Fruit fly (Drosophila melanogaster) whole organism, embryonic: Measurements from ENCODE around the gene pes.

ENCODE experiments used
- CG10147 ChIP-seq: fragments of 200-800 bp; sonication (Bioruptor generic); optimal IDR thresholded peaks from 2 replicates; lab custom pipeline; 2019; ENCODE audit warnings: missing biosample characterization, mild to moderate bottlenecking, missing genetic modification characterization, moderate library complexity
- CG10959 ChIP-seq: fragments of 200-800 bp; sonication (Bioruptor generic); IDR thresholded peaks from 2 replicates; pipeline ENCODE4 v1.3.6; 2022; ENCODE audit warnings: missing biosample characterization, missing genetic modification characterization
- CG11085 ChIP-seq: fragments of 200-800 bp; sonication (Bioruptor generic); IDR thresholded peaks from 2 replicates; pipeline ENCODE4 v1.3.6; 2022; ENCODE audit warnings: missing biosample characterization, missing genetic modification characterization
- CG13296 ChIP-seq: fragments of 200-800 bp; sonication (Bioruptor generic); optimal IDR thresholded peaks from 3 replicates; lab custom pipeline; 2018; ENCODE audit warnings: missing biosample characterization, mild to moderate bottlenecking, missing genetic modification characterization
- CG13424 ChIP-seq: fragments of 200-800 bp; sonication (Bioruptor generic); optimal IDR thresholded peaks from 2 replicates; lab custom pipeline; 2019; ENCODE audit warnings: missing biosample characterization, mild to moderate bottlenecking, missing genetic modification characterization, moderate library complexity
- CG16779 ChIP-seq: fragments of 200-800 bp; sonication (Bioruptor generic); IDR thresholded peaks from 2 replicates; pipeline ENCODE4 v1.3.6; 2022; ENCODE audit warnings: missing biosample characterization, missing genetic modification characterization
- CG16815 ChIP-seq: fragments of 200-800 bp; sonication (Bioruptor generic); optimal IDR thresholded peaks from 3 replicates; lab custom pipeline; 2017; ENCODE audit warnings: missing biosample characterization, mild to moderate bottlenecking, missing genetic modification characterization
- CG1792 ChIP-seq: fragments of 200-800 bp; sonication (Bioruptor generic); optimal IDR thresholded peaks from 2 replicates; lab custom pipeline; 2016; ENCODE audit warnings: missing biosample characterization, missing genetic modification characterization
- CG3726 ChIP-seq: fragments of 200-800 bp; sonication (Bioruptor generic); IDR thresholded peaks from 3 replicates; pipeline ENCODE4, ENCODE4 v1.3.6; 2022; ENCODE audit warnings: missing biosample characterization, missing genetic modification characterization
- CG6683 ChIP-seq: fragments of 200-800 bp; sonication (Bioruptor generic); optimal IDR thresholded peaks from 2 replicates; lab custom pipeline; 2017; ENCODE audit warnings: missing biosample characterization, mild to moderate bottlenecking, missing genetic modification characterization, missing genetic modification reagents
- CG6765 ChIP-seq: fragments of 200-800 bp; sonication (Bioruptor generic); optimal IDR thresholded peaks from 3 replicates; lab custom pipeline; 2017; ENCODE audit warnings: missing biosample characterization, mild to moderate bottlenecking, missing genetic modification characterization
- CG9215 ChIP-seq: fragments of 200-800 bp; sonication (Bioruptor generic); IDR thresholded peaks from 2 replicates; pipeline ENCODE4 v1.3.6; 2022; ENCODE audit warnings: missing biosample characterization, missing genetic modification characterization
- Chrac-16 ChIP-seq: fragments of 200-800 bp; sonication (Bioruptor generic); optimal IDR thresholded peaks from 3 replicates; lab custom pipeline; 2016; ENCODE audit warnings: missing biosample characterization, missing genetic modification characterization
- Dref ChIP-seq: fragments of 200-800 bp; sonication (Bioruptor generic); IDR thresholded peaks from 2 replicates; pipeline ENCODE4 v1.3.6; 2022; ENCODE audit warnings: missing biosample characterization, missing genetic modification characterization
- H15 ChIP-seq: fragments of 200-800 bp; sonication (Bioruptor generic); IDR thresholded peaks from 3 replicates; pipeline ENCODE4 v1.3.6; 2022; ENCODE audit warnings: missing biosample characterization, missing genetic modification characterization
- HLH3B ChIP-seq: fragments of 200-800 bp; sonication (Bioruptor generic); IDR thresholded peaks from 2 replicates; pipeline ENCODE4 v1.3.6; 2022; ENCODE audit warnings: missing biosample characterization, missing genetic modification characterization
- HmgZ ChIP-seq: fragments of 200-800 bp; sonication (Bioruptor generic); optimal IDR thresholded peaks from 2 replicates; lab custom pipeline; 2018; ENCODE audit warnings: missing biosample characterization, mild to moderate bottlenecking, missing genetic modification characterization
- Hr51 ChIP-seq, 2 experiments: fragments of 200-800 bp; sonication (Bioruptor generic); optimal IDR thresholded peaks; 2 replicates in 1 of 2; 3 replicates in 1 of 2; lab custom pipeline; 2016 to 2018; ENCODE audit warnings: missing biosample characterization in 2 of 2, missing genetic modification characterization in 2 of 2, mild to moderate bottlenecking in 1 of 2, moderate library complexity in 1 of 2
- Lhr ChIP-seq: fragments of 200-800 bp; sonication (Bioruptor generic); optimal IDR thresholded peaks from 3 replicates; lab custom pipeline; 2017; ENCODE audit warnings: mild to moderate bottlenecking, missing biosample characterization, missing genetic modification reagents, missing genetic modification characterization
- NC2β ChIP-seq: fragments of 200-800 bp; sonication (Bioruptor generic); optimal IDR thresholded peaks from 2 replicates; lab custom pipeline; 2016; ENCODE audit warnings: missing biosample characterization, missing genetic modification characterization
- Neu2 ChIP-seq: fragments of 200-800 bp; sonication (Bioruptor generic); optimal IDR thresholded peaks from 3 replicates; lab custom pipeline; 2016; ENCODE audit warnings: missing biosample characterization, missing genetic modification characterization, borderline replicate concordance
- Oaz ChIP-seq: fragments of 200-800 bp; sonication (Bioruptor generic); IDR thresholded peaks from 2 replicates; pipeline ENCODE4 v1.3.6; 2022; ENCODE audit warnings: missing biosample characterization, missing genetic modification characterization
- Rfx ChIP-seq: fragments of 200-800 bp; sonication (Bioruptor generic); IDR thresholded peaks from 2 replicates; pipeline ENCODE4 v1.3.6; 2022; ENCODE audit warnings: missing biosample characterization, missing genetic modification characterization
- Six4 ChIP-seq: fragments of 200-800 bp; sonication (Bioruptor generic); optimal IDR thresholded peaks from 2 replicates; lab custom pipeline; 2016; ENCODE audit warnings: missing biosample characterization, missing genetic modification characterization
- ato ChIP-seq: fragments of 200-800 bp; sonication (Bioruptor generic); IDR thresholded peaks from 2 replicates; pipeline ENCODE4 v1.3.6; 2022; ENCODE audit warnings: missing biosample characterization, missing genetic modification characterization; ENCODE audit not compliant: partially characterized antibody
- az2 ChIP-seq: fragments of 200-800 bp; sonication (Bioruptor generic); optimal IDR thresholded peaks from 3 replicates; lab custom pipeline; 2016; ENCODE audit warnings: missing biosample characterization, missing genetic modification characterization
- bcd ChIP-seq: fragments of 200-800 bp; sonication (Bioruptor generic); optimal IDR thresholded peaks from 2 replicates; lab custom pipeline; 2017; ENCODE audit warnings: missing biosample characterization, mild to moderate bottlenecking, missing genetic modification characterization
- bsh ChIP-seq, 2 experiments: fragments of 200-800 bp; sonication (Bioruptor generic); optimal IDR thresholded peaks; 2 replicates each; lab custom pipeline; 2017 to 2018; ENCODE audit warnings: mild to moderate bottlenecking in 2 of 2, missing biosample characterization in 2 of 2, missing genetic modification characterization in 2 of 2, moderate library complexity in 1 of 2
- dati ChIP-seq: fragments of 200-800 bp; sonication (Bioruptor generic); IDR thresholded peaks from 2 replicates; pipeline ENCODE4 v1.3.6; 2022; ENCODE audit warnings: missing biosample characterization, missing genetic modification characterization
- emc ChIP-seq: fragments of 200-800 bp; sonication (Bioruptor generic); optimal IDR thresholded peaks from 2 replicates; lab custom pipeline; 2016; ENCODE audit warnings: missing biosample characterization, missing genetic modification characterization
- ewg ChIP-seq: fragments of 200-800 bp; sonication (Bioruptor generic); optimal IDR thresholded peaks from 3 replicates; lab custom pipeline; 2017; ENCODE audit warnings: mild to moderate bottlenecking, missing biosample characterization, missing genetic modification reagents, missing genetic modification characterization
- fd3F ChIP-seq: fragments of 200-800 bp; sonication (Bioruptor generic); optimal IDR thresholded peaks from 2 replicates; lab custom pipeline; 2018; ENCODE audit warnings: missing biosample characterization, mild to moderate bottlenecking, missing genetic modification characterization, moderate library complexity
- fru ChIP-seq: fragments of >200 bp; optimal IDR thresholded peaks from 2 replicates; lab custom pipeline; 2017
- grau ChIP-seq: fragments of 200-800 bp; optimal IDR thresholded peaks from 3 replicates; lab custom pipeline; 2019; ENCODE audit warnings: missing biosample characterization, mild to moderate bottlenecking, missing genetic modification characterization, moderate library complexity
- her ChIP-seq: fragments of 200-800 bp; sonication (Bioruptor generic); optimal IDR thresholded peaks from 2 replicates; lab custom pipeline; 2016; ENCODE audit warnings: missing biosample characterization, missing genetic modification characterization
- inv ChIP-seq: fragments of 200-800 bp; sonication (Bioruptor generic); IDR thresholded peaks from 2 replicates; pipeline ENCODE4 v1.3.6; 2022; ENCODE audit warnings: missing biosample characterization, missing genetic modification characterization; ENCODE audit not compliant: partially characterized antibody
- ken ChIP-seq: fragments of 200-800 bp; sonication (Bioruptor generic); IDR thresholded peaks from 3 replicates; pipeline ENCODE4 v1.3.6; 2022; ENCODE audit warnings: missing biosample characterization, missing genetic modification characterization
- lov ChIP-seq, 2 experiments: fragments of 200-800 bp in 1 of 2; fragments of >200 bp in 1 of 2; sonication (Bioruptor generic) in 1 of 2; IDR thresholded peaks in 1 of 2; optimal IDR thresholded peaks in 1 of 2; 2 replicates in 1 of 2; 3 replicates in 1 of 2; pipeline versions ENCODE4 v1.3.6 to Lab custom; 2017 to 2022; ENCODE audit warnings: missing biosample characterization in 1 of 2, missing genetic modification characterization in 1 of 2
- nerfin-2 ChIP-seq: fragments of 200-800 bp; sonication (Bioruptor generic); IDR thresholded peaks from 2 replicates; pipeline ENCODE4 v1.3.6; 2022; ENCODE audit warnings: missing biosample characterization, missing genetic modification characterization; ENCODE audit not compliant: partially characterized antibody
- nmo ChIP-seq: fragments of 200-800 bp; sonication (Bioruptor generic); optimal IDR thresholded peaks from 2 replicates; lab custom pipeline; 2018; ENCODE audit warnings: missing biosample characterization, mild to moderate bottlenecking, missing genetic modification characterization, moderate library complexity
- oc ChIP-seq: fragments of 200-800 bp; sonication (Bioruptor generic); optimal IDR thresholded peaks from 2 replicates; lab custom pipeline; 2018; ENCODE audit warnings: missing biosample characterization, mild to moderate bottlenecking, missing genetic modification characterization, moderate library complexity
- salm ChIP-seq: fragments of 200-800 bp; sonication (Bioruptor generic); optimal IDR thresholded peaks from 2 replicates; lab custom pipeline; 2018; ENCODE audit warnings: missing biosample characterization, mild to moderate bottlenecking, missing genetic modification characterization
- sc ChIP-seq, 3 experiments: fragments of >200 bp in 2 of 3; fragments of 200-800 bp in 1 of 3; sonication (Bioruptor generic) in 1 of 3; optimal IDR thresholded peaks; 2 replicates in 2 of 3; 3 replicates in 1 of 3; lab custom pipeline; 2017; ENCODE audit warnings: mild to moderate bottlenecking in 1 of 3, missing biosample characterization in 1 of 3, missing genetic modification characterization in 1 of 3, missing genetic modification reagents in 1 of 3
- slp2 ChIP-seq: fragments of 200-800 bp; sonication (Bioruptor generic); optimal IDR thresholded peaks from 2 replicates; lab custom pipeline; 2016; ENCODE audit warnings: missing biosample characterization, missing genetic modification characterization
- sob ChIP-seq: fragments of 200-800 bp; sonication (Bioruptor generic); IDR thresholded peaks from 2 replicates; pipeline ENCODE4 v1.3.6; 2022; ENCODE audit warnings: missing biosample characterization, missing genetic modification characterization
- tap ChIP-seq: fragments of 200-800 bp; optimal IDR thresholded peaks from 3 replicates; lab custom pipeline; 2019; ENCODE audit warnings: missing biosample characterization, mild to moderate bottlenecking, missing genetic modification characterization, moderate library complexity
- toy ChIP-seq: fragments of 200-800 bp; sonication (Bioruptor generic); IDR thresholded peaks from 2 replicates; pipeline ENCODE4 v1.3.6; 2022; ENCODE audit warnings: missing biosample characterization, missing genetic modification characterization
- twi ChIP-seq: fragments of 200-800 bp; optimal IDR thresholded peaks from 2 replicates; lab custom pipeline; 2019; ENCODE audit warnings: missing biosample characterization, mild to moderate bottlenecking, missing genetic modification characterization, moderate library complexity
- tx ChIP-seq: fragments of 200-800 bp; sonication (Bioruptor generic); optimal IDR thresholded peaks from 2 replicates; lab custom pipeline; 2016; ENCODE audit warnings: missing biosample characterization, missing genetic modification characterization
- wdn ChIP-seq: fragments of 200-800 bp; sonication (Bioruptor generic); IDR thresholded peaks from 2 replicates; pipeline ENCODE4 v1.3.6; 2022; ENCODE audit warnings: missing biosample characterization, missing genetic modification characterization

Gene pes

dm6 chr2L:8030693-8031210, 36.8 kb upstream of the pes start, which contains the start of gene Cka (continued):
- TF ChIP-seq lov (optimal IDR thresholded peaks at IDR 0.05; lab: Kevin White, UChicago) (no peak), lov (GFP tag; IDR thresholded peaks at IDR 0.05; lab: Robert Waterston, UW) (no peak), ken (no peak), Chrac-16 (GFP tag; lab: Kevin White, UChicago) (no peak), her (GFP tag; lab: Kevin White, UChicago) (no peak), sob (GFP tag; lab: Robert Waterston, UW) (peak; percentile 55; the same call in 1 of the 2 replicates), Neu2 (no peak), fru (no peak), H15 (no peak), slp2 (GFP tag; lab: Kevin White, UChicago) (no peak), tx (no peak), CG13424 (peak; percentile 18), Lhr (peak; percentile 30), CG16815 (GFP tag; lab: Kevin White, UChicago) (no peak), wdn (no peak), sc (optimal IDR thresholded peaks at IDR 0.05; lab: Kevin White, UChicago) (no peak), sc (GFP tag; optimal IDR thresholded peaks at IDR 0.05; lab: Kevin White, UChicago) (no peak), CG1792 (GFP tag; lab: Kevin White, UChicago) (no peak), ewg (GFP tag; lab: Kevin White, UChicago) (peak; percentile 13), oc (tag; lab: Kevin White, UChicago) (no peak), CG16779 (GFP tag; lab: Robert Waterston, UW) (no peak), CG6765 (no peak), CG6683 (GFP tag; lab: Kevin White, UChicago) (no peak), HLH3B (no peak), twi (tag; lab: Kevin White, UChicago) (peak; percentile 12), salm (tag; lab: Kevin White, UChicago) (no peak), CG10147 (peak; percentile 21), CG11085 (GFP tag; lab: Robert Waterston, UW) (no peak), Six4 (no peak), CG10959 (GFP tag; lab: Robert Waterston, UW) (no peak), NC2β (GFP tag; lab: Kevin White, UChicago) (no peak), Oaz (GFP tag; lab: Robert Waterston, UW) (no peak), Dref (GFP tag; lab: Robert Waterston, UW) (peak; percentile 41; the same call in 1 of the 2 replicates), az2 (GFP tag; lab: Kevin White, UChicago) (no peak), emc (no peak), Hr51 (GFP tag; optimal IDR thresholded peaks at IDR 0.05; lab: Kevin White, UChicago) (no peak), nmo (GFP tag; lab: Kevin White, UChicago) (peak; percentile 35), fd3F (GFP tag; lab: Kevin White, UChicago) (no peak), nerfin-2 (GFP tag; lab: Robert Waterston, UW) (no peak), Rfx (peak; percentile 53), CG3726 (no peak), dati (GFP tag; lab: Robert Waterston, UW) (no peak), bcd (no peak), HmgZ (tag; lab: Kevin White, UChicago) (peak; percentile 72), tap (tag; lab: Kevin White, UChicago) (no peak), CG13296 (peak; percentile 21), CG9215 (GFP tag; lab: Robert Waterston, UW) (no peak), bsh (GFP tag; optimal IDR thresholded peaks at IDR 0.05; lab: Kevin White, UChicago) (peak in 1 of 2 experiments; percentile 15), grau (tag; lab: Kevin White, UChicago) (no peak), toy (GFP tag; lab: Robert Waterston, UW) (no peak), ato (GFP tag; lab: Robert Waterston, UW) (no peak), inv (GFP tag; lab: Robert Waterston, UW) (no peak; the same call in 1 of the 2 replicates)
